Worm (Caenorhabditis elegans): ENCODE measurements around the gene grl-29.
"Not testable (repeated sequence)": the region's sequence is repeated elsewhere in the genome, so short reads cannot be mapped to it uniquely, and the experiment has no call there.

ce11 chrV:3570695-3571094 is 15.7 kb upstream of the grl-29 start, which contains the start of gene F40C5.2:
- TF ChIP-seq pha-4 (tag; optimal IDR thresholded peaks at IDR 0.05); aptf-2 (GFP tag; conservative IDR thresholded peaks at IDR 0.05); egl-18 (GFP tag; IDR thresholded peaks at IDR 0.05); B0261.1 (tag; optimal IDR thresholded peaks at IDR 0.05); unc-130 (GFP tag; optimal IDR thresholded peaks at IDR 0.05); ceh-27 (GFP tag; optimal IDR thresholded peaks at IDR 0.05); xnd-1 (tag; optimal IDR thresholded peaks at IDR 0.05); F23B12.7 (tag; optimal IDR thresholded peaks at IDR 0.05; ENCODE audit: insufficient read depth): not testable (repeated sequence)

All from whole organism, young adult.